Fruit fly (Drosophila melanogaster) whole organism, embryonic: ENCODE results near the gene CG4218.

Experiments used
- Abd-B ChIP-seq: fragments of 200-800 bp; sonication (Bioruptor generic); optimal IDR thresholded peaks from 2 replicates; lab custom pipeline; 2018; ENCODE audit warnings: missing biosample characterization, mild to moderate bottlenecking, missing genetic modification characterization, moderate library complexity
- Antp ChIP-seq: fragments of 200-800 bp; sonication (Bioruptor generic); optimal IDR thresholded peaks from 3 replicates; lab custom pipeline; 2016; ENCODE audit warnings: missing biosample characterization, missing genetic modification characterization
- Awh ChIP-seq: fragments of 200-800 bp; sonication (Bioruptor generic); IDR thresholded peaks from 2 replicates; pipeline ENCODE4, ENCODE4 v1.3.6; 2022; ENCODE audit warnings: missing biosample characterization, missing genetic modification characterization
- Bgb ChIP-seq: fragments of 200-800 bp; sonication (Bioruptor generic); IDR thresholded peaks from 2 replicates; pipeline ENCODE4 v1.3.6; 2022; ENCODE audit warnings: missing biosample characterization, missing genetic modification characterization; ENCODE audit not compliant: partially characterized antibody
- CG10321 ChIP-seq: fragments of 200-800 bp; sonication (Bioruptor generic); IDR thresholded peaks from 2 replicates; pipeline ENCODE4 v1.3.6; 2022; ENCODE audit warnings: missing biosample characterization, missing genetic modification characterization
- CG10431 ChIP-seq: fragments of 200-800 bp; sonication (Bioruptor generic); optimal IDR thresholded peaks from 3 replicates; lab custom pipeline; 2018; ENCODE audit warnings: missing biosample characterization, mild to moderate bottlenecking, missing genetic modification characterization
- CG15479 ChIP-seq: fragments of 200-800 bp; sonication (Bioruptor generic); optimal IDR thresholded peaks from 3 replicates; lab custom pipeline; 2019; ENCODE audit warnings: missing biosample characterization, mild to moderate bottlenecking, missing genetic modification characterization, moderate library complexity
- CG1647 ChIP-seq: fragments of 200-800 bp; sonication (Bioruptor generic); optimal IDR thresholded peaks from 3 replicates; lab custom pipeline; 2016; ENCODE audit warnings: missing biosample characterization, missing genetic modification characterization
- CG1832 ChIP-seq: fragments of 200-800 bp; sonication (Bioruptor generic); optimal IDR thresholded peaks from 2 replicates; lab custom pipeline; 2017; ENCODE audit warnings: missing biosample characterization, mild to moderate bottlenecking, missing genetic modification characterization, inconsistent platforms
- CG2199 ChIP-seq: fragments of 200-800 bp; sonication (Bioruptor generic); IDR thresholded peaks from 3 replicates; pipeline ENCODE4 v1.3.6; 2022; ENCODE audit warnings: missing biosample characterization, missing genetic modification characterization
- CG4328 ChIP-seq: fragments of 200-800 bp; sonication (Bioruptor generic); optimal IDR thresholded peaks from 3 replicates; lab custom pipeline; 2017; ENCODE audit warnings: missing biosample characterization, missing genetic modification reagents, missing genetic modification characterization
- CG7357 ChIP-seq: fragments of 200-800 bp; sonication (Bioruptor generic); IDR thresholded peaks from 3 replicates; pipeline ENCODE4 v1.3.6; 2022; ENCODE audit warnings: missing biosample characterization, missing genetic modification characterization
- CG7745 ChIP-seq: fragments of 200-800 bp; sonication (Bioruptor generic); optimal IDR thresholded peaks from 2 replicates; lab custom pipeline; 2018; ENCODE audit warnings: missing biosample characterization, mild to moderate bottlenecking, missing genetic modification characterization, moderate library complexity
- CG8478 ChIP-seq: fragments of >200 bp; optimal IDR thresholded peaks from 2 replicates; lab custom pipeline; 2018
- CTCF ChIP-seq: fragments of 200-800 bp; sonication (Bioruptor generic); optimal IDR thresholded peaks from 2 replicates; lab custom pipeline; 2017; ENCODE audit warnings: missing biosample characterization, mild to moderate bottlenecking, missing genetic modification characterization, moderate library complexity
- Chrac-16 ChIP-seq: fragments of 200-800 bp; sonication (Bioruptor generic); optimal IDR thresholded peaks from 3 replicates; lab custom pipeline; 2016; ENCODE audit warnings: missing biosample characterization, missing genetic modification characterization
- Deaf1 ChIP-seq: fragments of 200-800 bp; optimal IDR thresholded peaks from 3 replicates; lab custom pipeline; 2019; ENCODE audit warnings: missing biosample characterization, mild to moderate bottlenecking, missing genetic modification characterization, moderate library complexity
- Dll ChIP-seq: fragments of 200-800 bp; sonication (Bioruptor generic); IDR thresholded peaks from 4 replicates; pipeline ENCODE4 v1.3.6; 2022; ENCODE audit warnings: missing biosample characterization, missing genetic modification characterization; ENCODE audit not compliant: partially characterized antibody
- Jarid2 ChIP-seq: fragments of 200-800 bp; sonication (Bioruptor generic); optimal IDR thresholded peaks from 3 replicates; lab custom pipeline; 2017; ENCODE audit warnings: mild to moderate bottlenecking, missing biosample characterization, missing genetic modification reagents, missing genetic modification characterization
- MBD-R2 ChIP-seq: fragments of 200-800 bp; sonication (Bioruptor generic); IDR thresholded peaks from 2 replicates; pipeline ENCODE4 v1.3.6; 2022; ENCODE audit warnings: missing biosample characterization, missing genetic modification characterization
- Med ChIP-seq: fragments of 200-800 bp; sonication (Bioruptor generic); peaks from one replicate; lab custom pipeline; 2016; ENCODE audit warnings: missing biosample characterization, missing genetic modification characterization, mild to moderate bottlenecking, inconsistent platforms, moderate library complexity
- Ravus ChIP-seq: fragments of 200-800 bp; sonication (Bioruptor generic); IDR thresholded peaks from 2 replicates; pipeline ENCODE4 v1.3.6; 2022; ENCODE audit warnings: missing biosample characterization, missing genetic modification characterization
- Vsx1 ChIP-seq: fragments of 200-800 bp; sonication (Bioruptor generic); optimal IDR thresholded peaks from 2 replicates; lab custom pipeline; 2017; ENCODE audit warnings: missing biosample characterization, mild to moderate bottlenecking, missing genetic modification characterization, missing genetic modification reagents
- abd-A ChIP-seq: fragments of 200-800 bp; sonication (Bioruptor generic); optimal IDR thresholded peaks from 3 replicates; lab custom pipeline; 2019; ENCODE audit warnings: missing biosample characterization, mild to moderate bottlenecking, missing genetic modification characterization, moderate library complexity
- bowl ChIP-seq: fragments of 200-800 bp; sonication (Bioruptor generic); IDR thresholded peaks from 2 replicates; pipeline ENCODE4 v1.3.6; 2022; ENCODE audit warnings: missing biosample characterization, missing genetic modification characterization
- ci ChIP-seq: fragments of 200-800 bp; sonication (Bioruptor generic); IDR thresholded peaks from 3 replicates; pipeline ENCODE4 v1.3.6; 2022; ENCODE audit warnings: missing biosample characterization, missing genetic modification characterization
- crol ChIP-seq: fragments of 200-800 bp; sonication (Bioruptor generic); IDR thresholded peaks from 2 replicates; pipeline ENCODE4 v1.3.6; 2022; ENCODE audit warnings: missing biosample characterization, missing genetic modification characterization
- esg ChIP-seq: fragments of 200-800 bp; sonication (Bioruptor generic); conservative IDR thresholded peaks from 2 replicates; pipeline ENCODE4 v1.3.6; 2022; ENCODE audit warnings: missing biosample characterization, missing genetic modification characterization
- gcm ChIP-seq: fragments of 200-800 bp; sonication (Bioruptor generic); optimal IDR thresholded peaks from 2 replicates; lab custom pipeline; 2019; ENCODE audit warnings: missing biosample characterization, mild to moderate bottlenecking, missing genetic modification characterization, moderate library complexity
- grau ChIP-seq: fragments of 200-800 bp; optimal IDR thresholded peaks from 3 replicates; lab custom pipeline; 2019; ENCODE audit warnings: missing biosample characterization, mild to moderate bottlenecking, missing genetic modification characterization, moderate library complexity
- gsb-n ChIP-seq: fragments of 200-800 bp; sonication (Bioruptor generic); optimal IDR thresholded peaks from 3 replicates; lab custom pipeline; 2018; ENCODE audit warnings: missing biosample characterization, mild to moderate bottlenecking, missing genetic modification characterization
- hb ChIP-seq: fragments of 200-800 bp; sonication (Bioruptor generic); IDR thresholded peaks from 3 replicates; pipeline ENCODE4 v1.3.6; 2022; ENCODE audit warnings: missing biosample characterization, missing genetic modification characterization; ENCODE audit not compliant: partially characterized antibody
- hkb ChIP-seq, 2 experiments: fragments of 200-800 bp in 1 of 2; fragments of >200 bp in 1 of 2; sonication (Bioruptor generic) in 1 of 2; IDR thresholded peaks in 1 of 2; optimal IDR thresholded peaks in 1 of 2; 2 replicates each; pipeline versions ENCODE4 v1.3.6 to Lab custom; 2017 to 2022; ENCODE audit warnings: missing biosample characterization in 1 of 2, missing genetic modification characterization in 1 of 2
- hth ChIP-seq: fragments of >200 bp; optimal IDR thresholded peaks from 2 replicates; lab custom pipeline; 2017; ENCODE audit warnings: inconsistent platforms
- lab ChIP-seq: fragments of 200-800 bp; sonication (Bioruptor generic); optimal IDR thresholded peaks from 3 replicates; lab custom pipeline; 2017; ENCODE audit warnings: missing biosample characterization, missing genetic modification characterization, mild to moderate bottlenecking, moderate library complexity, missing genetic modification reagents
- mirr ChIP-seq: fragments of 200-800 bp; sonication (Bioruptor generic); optimal IDR thresholded peaks from 3 replicates; lab custom pipeline; 2018; ENCODE audit warnings: missing biosample characterization, mild to moderate bottlenecking, missing genetic modification characterization
- oc ChIP-seq: fragments of 200-800 bp; sonication (Bioruptor generic); optimal IDR thresholded peaks from 2 replicates; lab custom pipeline; 2018; ENCODE audit warnings: missing biosample characterization, mild to moderate bottlenecking, missing genetic modification characterization, moderate library complexity
- otp ChIP-seq: fragments of 200-800 bp; sonication (Bioruptor generic); IDR thresholded peaks from 3 replicates; pipeline ENCODE4, ENCODE4 v1.3.6; 2022; ENCODE audit warnings: missing biosample characterization, missing genetic modification characterization
- sd ChIP-seq: fragments of 200-800 bp; sonication (Bioruptor generic); optimal IDR thresholded peaks from 3 replicates; lab custom pipeline; 2018; ENCODE audit warnings: missing biosample characterization, mild to moderate bottlenecking, missing genetic modification characterization, moderate library complexity
- sens ChIP-seq: fragments of 200-800 bp; sonication (Bioruptor generic); peaks from one replicate; lab custom pipeline; 2016; ENCODE audit warnings: missing biosample characterization, missing genetic modification characterization
- vvl ChIP-seq: fragments of 200-800 bp; sonication (Bioruptor generic); IDR thresholded peaks from 2 replicates; pipeline ENCODE4 v1.3.6; 2022; ENCODE audit warnings: missing biosample characterization, missing genetic modification characterization
- z ChIP-seq: fragments of 200-800 bp; sonication (Bioruptor generic); IDR thresholded peaks from 3 replicates; pipeline ENCODE4 v1.3.6; 2022; ENCODE audit warnings: missing biosample characterization, missing genetic modification characterization
- zen ChIP-seq: fragments of 200-800 bp; sonication (Bioruptor generic); optimal IDR thresholded peaks from 3 replicates; lab custom pipeline; 2018; ENCODE audit warnings: missing biosample characterization, mild to moderate bottlenecking, missing genetic modification characterization, moderate library complexity

Gene CG4218

dm6 chr2L:14580693-14581572, 32.0 kb upstream of the CG4218 start:
- TF ChIP-seq Ravus (GFP tag; lab: Robert Waterston, UW), result no peak
- peak; percentile 33 for TF ChIP-seq abd-A
- no peak for TF ChIP-seq CG1647 (GFP tag; lab: Kevin White, UChicago)
- TF ChIP-seq Med (GFP tag; lab: Kevin White, UChicago), result peak; percentile 36
- no peak for TF ChIP-seq hb (GFP tag; lab: Robert Waterston, UW)
- no peak for TF ChIP-seq Chrac-16
- no peak for TF ChIP-seq MBD-R2 (GFP tag; lab: Robert Waterston, UW)
- no peak for TF ChIP-seq z (GFP tag; lab: Robert Waterston, UW)
- TF ChIP-seq CG2199 (GFP tag; lab: Robert Waterston, UW), result 0 out of 3 replicates have a peak, but pooled peaks have one; percentile 9
- peak; percentile 20 for TF ChIP-seq gcm (GFP tag; lab: Kevin White, UChicago)
- TF ChIP-seq CG7745 (tag; lab: Kevin White, UChicago), result peak; percentile 84
- TF ChIP-seq Awh (GFP tag; lab: Robert Waterston, UW), result peak; percentile 95
- peak; percentile 87 for TF ChIP-seq CTCF (GFP tag; lab: Kevin White, UChicago)
- TF ChIP-seq CG1832 (GFP tag; lab: Kevin White, UChicago), result peak; percentile 86
- TF ChIP-seq zen (tag; lab: Kevin White, UChicago), result peak; percentile 67
- peak; percentile 25; the same call in 1 of the 2 replicates for TF ChIP-seq Bgb
- peak; percentile 17 for TF ChIP-seq Jarid2 (GFP tag; lab: Kevin White, UChicago)
- TF ChIP-seq otp (GFP tag; lab: Robert Waterston, UW), result peak; percentile 18; the same call in 1 of the 3 replicates
- TF ChIP-seq CG4328 (GFP tag; lab: Kevin White, UChicago), result peak; percentile 12
- TF ChIP-seq Antp (GFP tag; lab: Kevin White, UChicago), result no peak
- no peak for TF ChIP-seq hkb (optimal IDR thresholded peaks at IDR 0.05; lab: Kevin White, UChicago)
- TF ChIP-seq hkb (GFP tag; IDR thresholded peaks at IDR 0.05; lab: Robert Waterston, UW), result 0 out of 2 replicates have a peak, but pooled peaks have one; percentile 7
- TF ChIP-seq CG8478, result no peak
- no peak for TF ChIP-seq CG10431 (GFP tag; lab: Kevin White, UChicago)
- TF ChIP-seq Deaf1 (tag; lab: Kevin White, UChicago), result peak; percentile 33
- peak; percentile 18; the same call in 1 of the 3 replicates for TF ChIP-seq ci (GFP tag; lab: Robert Waterston, UW)
- peak; percentile 29 for TF ChIP-seq hth (lab: Kevin White, UChicago)
- peak; percentile 30 for TF ChIP-seq sd (tag; lab: Kevin White, UChicago)
- TF ChIP-seq CG15479 (GFP tag; lab: Kevin White, UChicago), result no peak
- peak; percentile 33 for TF ChIP-seq vvl (GFP tag; lab: Robert Waterston, UW)
- peak; percentile 59 for TF ChIP-seq Vsx1
- TF ChIP-seq oc (tag; lab: Kevin White, UChicago), result peak; percentile 93
- TF ChIP-seq mirr (GFP tag; lab: Kevin White, UChicago), result peak; percentile 21
- peak; percentile 37 for TF ChIP-seq gsb-n
- peak; percentile 7 for TF ChIP-seq sens (GFP tag; lab: Kevin White, UChicago)
- peak; percentile 71 for TF ChIP-seq crol (GFP tag; lab: Robert Waterston, UW)
- TF ChIP-seq CG10321 (GFP tag; lab: Robert Waterston, UW), result 0 out of 2 replicates have a peak, but pooled peaks have one; percentile 25
- 0 out of 4 replicates have a peak, but pooled peaks have one; percentile 31 for TF ChIP-seq Dll (GFP tag; lab: Robert Waterston, UW)
- peak; percentile 66 for TF ChIP-seq lab (GFP tag; lab: Kevin White, UChicago)
- TF ChIP-seq esg, result no peak
- no peak for TF ChIP-seq bowl (GFP tag; lab: Robert Waterston, UW)
- peak; percentile 4 for TF ChIP-seq Abd-B (GFP tag; lab: Kevin White, UChicago)
- TF ChIP-seq CG7357 (GFP tag; lab: Robert Waterston, UW), result 0 out of 3 replicates have a peak, but pooled peaks have one; percentile 19
- no peak for TF ChIP-seq grau (tag; lab: Kevin White, UChicago)
